Fruit fly (Drosophila melanogaster) whole organism, embryonic: ENCODE results near the gene NimC3.

Experiments
- Ada2b ChIP-seq: fragments of 200-800 bp; sonication (Bioruptor generic); IDR thresholded peaks from 2 replicates; pipeline ENCODE4 v1.3.6; 2022; ENCODE audit warnings: missing biosample characterization, missing genetic modification characterization
- Atf6 ChIP-seq: fragments of 200-800 bp; sonication (Bioruptor generic); IDR thresholded peaks from 2 replicates; pipeline ENCODE4 v1.3.6; 2022; ENCODE audit warnings: missing biosample characterization, missing genetic modification characterization
- BtbVII ChIP-seq: fragments of 200-800 bp; sonication (Bioruptor generic); optimal IDR thresholded peaks from 3 replicates; lab custom pipeline; 2017; ENCODE audit warnings: missing biosample characterization, mild to moderate bottlenecking, missing genetic modification characterization
- CG10366 ChIP-seq: fragments of 200-800 bp; sonication (Bioruptor generic); IDR thresholded peaks from 2 replicates; pipeline ENCODE4 v1.3.6; 2022; ENCODE audit warnings: missing biosample characterization, missing genetic modification characterization
- CG10979 ChIP-seq: fragments of 200-800 bp; sonication (Bioruptor generic); optimal IDR thresholded peaks from 2 replicates; lab custom pipeline; 2018; ENCODE audit warnings: missing biosample characterization, mild to moderate bottlenecking, missing genetic modification characterization, moderate library complexity
- CG11504 ChIP-seq: fragments of 200-800 bp; sonication (Bioruptor generic); optimal IDR thresholded peaks from 3 replicates; lab custom pipeline; 2019; ENCODE audit warnings: missing biosample characterization, mild to moderate bottlenecking, missing genetic modification characterization, moderate library complexity
- CG11696 ChIP-seq: fragments of 200-800 bp; sonication (Bioruptor generic); IDR thresholded peaks from 2 replicates; pipeline ENCODE4 v1.3.6; 2022; ENCODE audit warnings: missing biosample characterization, missing genetic modification characterization
- CG13775 ChIP-seq: fragments of 200-800 bp; sonication (Bioruptor generic); optimal IDR thresholded peaks from 3 replicates; lab custom pipeline; 2017; ENCODE audit warnings: missing biosample characterization, mild to moderate bottlenecking, missing genetic modification characterization
- CG14050 ChIP-seq: fragments of 200-800 bp; sonication (Bioruptor generic); IDR thresholded peaks from 3 replicates; pipeline ENCODE4 v1.3.6; 2022; ENCODE audit warnings: missing biosample characterization, missing genetic modification characterization
- CG15269 ChIP-seq: fragments of 200-800 bp; sonication (Bioruptor generic); optimal IDR thresholded peaks from 2 replicates; lab custom pipeline; 2018; ENCODE audit warnings: missing biosample characterization, mild to moderate bottlenecking, missing genetic modification characterization, moderate library complexity
- CG1602 ChIP-seq: fragments of 200-800 bp; sonication (Bioruptor generic); optimal IDR thresholded peaks from 3 replicates; lab custom pipeline; 2016; ENCODE audit warnings: missing biosample characterization, missing genetic modification characterization
- CG1603 ChIP-seq: fragments of 200-800 bp; sonication (Bioruptor generic); optimal IDR thresholded peaks from 2 replicates; lab custom pipeline; 2019; ENCODE audit warnings: missing biosample characterization, mild to moderate bottlenecking, missing genetic modification characterization, moderate library complexity
- CG1647 ChIP-seq: fragments of 200-800 bp; sonication (Bioruptor generic); optimal IDR thresholded peaks from 3 replicates; lab custom pipeline; 2016; ENCODE audit warnings: missing biosample characterization, missing genetic modification characterization
- CG16815 ChIP-seq: fragments of 200-800 bp; sonication (Bioruptor generic); optimal IDR thresholded peaks from 3 replicates; lab custom pipeline; 2017; ENCODE audit warnings: missing biosample characterization, mild to moderate bottlenecking, missing genetic modification characterization
- CG17829 ChIP-seq: fragments of 200-800 bp; optimal IDR thresholded peaks from 2 replicates; lab custom pipeline; 2019; ENCODE audit warnings: missing biosample characterization, mild to moderate bottlenecking, missing genetic modification characterization, moderate library complexity
- CG18619 ChIP-seq: fragments of 200-800 bp; sonication (Bioruptor generic); optimal IDR thresholded peaks from 3 replicates; lab custom pipeline; 2017; ENCODE audit warnings: missing biosample characterization, mild to moderate bottlenecking, missing genetic modification characterization
- CG2120 ChIP-seq: fragments of 200-800 bp; sonication (Bioruptor generic); optimal IDR thresholded peaks from 3 replicates; lab custom pipeline; 2016; ENCODE audit warnings: missing biosample characterization, missing genetic modification characterization
- CG2678 ChIP-seq: fragments of 200-800 bp; sonication (Bioruptor generic); optimal IDR thresholded peaks from 3 replicates; lab custom pipeline; 2019; ENCODE audit warnings: missing biosample characterization, mild to moderate bottlenecking, missing genetic modification characterization, moderate library complexity
- CG32532 ChIP-seq: fragments of 200-800 bp; sonication (Bioruptor generic); IDR thresholded peaks from 2 replicates; pipeline ENCODE4 v1.3.6; 2022; ENCODE audit warnings: missing biosample characterization, missing genetic modification characterization
- CG4730 ChIP-seq: fragments of 200-800 bp; sonication (Bioruptor generic); IDR thresholded peaks from 2 replicates; pipeline ENCODE4 v1.3.6; 2022; ENCODE audit warnings: missing biosample characterization, missing genetic modification characterization
- CG4854 ChIP-seq: fragments of 200-800 bp; sonication (Bioruptor generic); optimal IDR thresholded peaks from 2 replicates; lab custom pipeline; 2016; ENCODE audit warnings: missing biosample characterization, missing genetic modification characterization, inconsistent platforms
- CG9609 ChIP-seq: fragments of 200-800 bp; sonication (Bioruptor generic); optimal IDR thresholded peaks from 3 replicates; lab custom pipeline; 2016; ENCODE audit warnings: missing biosample characterization, missing genetic modification characterization
- Doc2 ChIP-seq: fragments of 200-800 bp; sonication (Bioruptor generic); IDR thresholded peaks from 2 replicates; pipeline ENCODE4 v1.3.6; 2022; ENCODE audit warnings: missing biosample characterization, missing genetic modification characterization
- Eip74EF ChIP-seq, 2 experiments: fragments of 200-800 bp in 1 of 2; fragments of >200 bp in 1 of 2; sonication (Bioruptor generic) in 1 of 2; optimal IDR thresholded peaks; 2 replicates each; lab custom pipeline; 2017 to 2019; ENCODE audit warnings: missing biosample characterization in 2 of 2, missing genetic modification characterization in 2 of 2, mild to moderate bottlenecking in 1 of 2, moderate library complexity in 1 of 2
- Fer2 ChIP-seq: fragments of 200-800 bp; sonication (Bioruptor generic); optimal IDR thresholded peaks from 2 replicates; lab custom pipeline; 2018; ENCODE audit warnings: missing biosample characterization, mild to moderate bottlenecking, missing genetic modification characterization, moderate library complexity
- HLH3B ChIP-seq: fragments of 200-800 bp; sonication (Bioruptor generic); IDR thresholded peaks from 2 replicates; pipeline ENCODE4 v1.3.6; 2022; ENCODE audit warnings: missing biosample characterization, missing genetic modification characterization
- HmgD ChIP-seq: fragments of 200-800 bp; sonication (Bioruptor generic); optimal IDR thresholded peaks from 3 replicates; lab custom pipeline; 2016; ENCODE audit warnings: missing biosample characterization, missing genetic modification characterization
- Hmr ChIP-seq: fragments of 200-800 bp; sonication (Bioruptor generic); optimal IDR thresholded peaks from 3 replicates; lab custom pipeline; 2017; ENCODE audit warnings: mild to moderate bottlenecking, missing biosample characterization, missing genetic modification reagents, missing genetic modification characterization
- NC2α ChIP-seq: fragments of 200-800 bp; sonication (Bioruptor generic); optimal IDR thresholded peaks from 2 replicates; lab custom pipeline; 2016; ENCODE audit warnings: missing biosample characterization, missing genetic modification characterization
- Opbp ChIP-seq: fragments of 200-800 bp; sonication (Bioruptor generic); IDR thresholded peaks from 3 replicates; pipeline ENCODE4 v1.3.6; 2022; ENCODE audit warnings: missing biosample characterization, missing genetic modification characterization; ENCODE audit not compliant: partially characterized antibody
- Pdp1 ChIP-seq, 2 experiments: fragments of 200-800 bp; sonication (Bioruptor generic); optimal IDR thresholded peaks; 3 replicates each; lab custom pipeline; 2016; ENCODE audit warnings: missing biosample characterization in 2 of 2, missing genetic modification characterization in 2 of 2, mild to moderate bottlenecking in 1 of 2, moderate library complexity in 1 of 2
- Sry-δ ChIP-seq: fragments of 200-800 bp; sonication (Bioruptor generic); optimal IDR thresholded peaks from 2 replicates; lab custom pipeline; 2016; ENCODE audit warnings: missing biosample characterization, missing genetic modification characterization
- chinmo ChIP-seq: fragments of 200-800 bp; sonication (Bioruptor generic); IDR thresholded peaks from 4 replicates; pipeline ENCODE4 v1.3.6; 2022; ENCODE audit warnings: missing biosample characterization, missing genetic modification characterization; ENCODE audit not compliant: partially characterized antibody
- ftz-f1 ChIP-seq: fragments of 200-800 bp; sonication (Bioruptor generic); optimal IDR thresholded peaks from 2 replicates; lab custom pipeline; 2016; ENCODE audit warnings: missing biosample characterization, missing genetic modification characterization
- gce ChIP-seq: fragments of 200-800 bp; sonication (Bioruptor generic); IDR thresholded peaks from 3 replicates; pipeline ENCODE4 v1.3.6; 2022; ENCODE audit warnings: missing biosample characterization, missing genetic modification characterization
- gro ChIP-seq: fragments of 200-800 bp; sonication (Bioruptor generic); optimal IDR thresholded peaks from 2 replicates; lab custom pipeline; 2016; ENCODE audit warnings: missing biosample characterization, missing genetic modification characterization
- h ChIP-seq: fragments of >200 bp; optimal IDR thresholded peaks from 2 replicates; lab custom pipeline; 2017
- inv ChIP-seq: fragments of 200-800 bp; sonication (Bioruptor generic); IDR thresholded peaks from 2 replicates; pipeline ENCODE4 v1.3.6; 2022; ENCODE audit warnings: missing biosample characterization, missing genetic modification characterization; ENCODE audit not compliant: partially characterized antibody
- klu ChIP-seq: fragments of 200-800 bp; sonication (Bioruptor generic); IDR thresholded peaks from 2 replicates; pipeline ENCODE4 v1.3.6; 2022; ENCODE audit warnings: missing biosample characterization, missing genetic modification characterization
- kni ChIP-seq: fragments of 200-800 bp; sonication (Bioruptor generic); optimal IDR thresholded peaks from 3 replicates; lab custom pipeline; 2017; ENCODE audit warnings: mild to moderate bottlenecking, missing biosample characterization, missing genetic modification reagents, missing genetic modification characterization
- oc ChIP-seq: fragments of 200-800 bp; sonication (Bioruptor generic); optimal IDR thresholded peaks from 2 replicates; lab custom pipeline; 2018; ENCODE audit warnings: missing biosample characterization, mild to moderate bottlenecking, missing genetic modification characterization, moderate library complexity
- pb ChIP-seq: fragments of 200-800 bp; sonication (Bioruptor generic); optimal IDR thresholded peaks from 3 replicates; lab custom pipeline; 2016; ENCODE audit warnings: missing biosample characterization, missing genetic modification characterization
- pzg ChIP-seq: fragments of 200-800 bp; sonication (Bioruptor generic); optimal IDR thresholded peaks from 3 replicates; lab custom pipeline; 2018; ENCODE audit warnings: missing biosample characterization, mild to moderate bottlenecking, missing genetic modification characterization, moderate library complexity
- rib ChIP-seq: fragments of 200-800 bp; sonication (Bioruptor generic); IDR thresholded peaks from 2 replicates; pipeline ENCODE4 v1.3.6; 2022; ENCODE audit warnings: missing biosample characterization, missing genetic modification characterization
- slp2 ChIP-seq: fragments of 200-800 bp; sonication (Bioruptor generic); optimal IDR thresholded peaks from 2 replicates; lab custom pipeline; 2016; ENCODE audit warnings: missing biosample characterization, missing genetic modification characterization
- sqz ChIP-seq: fragments of 200-800 bp; sonication (Bioruptor generic); optimal IDR thresholded peaks from 3 replicates; lab custom pipeline; 2018; ENCODE audit warnings: missing biosample characterization, mild to moderate bottlenecking, missing genetic modification characterization
- tin ChIP-seq: fragments of 200-800 bp; sonication (Bioruptor generic); optimal IDR thresholded peaks from 3 replicates; lab custom pipeline; 2016; ENCODE audit warnings: missing biosample characterization, missing genetic modification characterization
- trem ChIP-seq: fragments of 200-800 bp; optimal IDR thresholded peaks from 3 replicates; lab custom pipeline; 2019; ENCODE audit warnings: missing biosample characterization, mild to moderate bottlenecking, missing genetic modification characterization, moderate library complexity
- unc-4 ChIP-seq: fragments of 200-800 bp; sonication (Bioruptor generic); IDR thresholded peaks from 2 replicates; pipeline ENCODE4 v1.3.6; 2022; ENCODE audit warnings: missing biosample characterization, missing genetic modification characterization; ENCODE audit not compliant: partially characterized antibody
- unpg ChIP-seq: fragments of 200-800 bp; sonication (Bioruptor generic); optimal IDR thresholded peaks from 3 replicates; lab custom pipeline; 2018; ENCODE audit warnings: missing biosample characterization, mild to moderate bottlenecking, missing genetic modification characterization, moderate library complexity

Gene NimC3

DNA sequence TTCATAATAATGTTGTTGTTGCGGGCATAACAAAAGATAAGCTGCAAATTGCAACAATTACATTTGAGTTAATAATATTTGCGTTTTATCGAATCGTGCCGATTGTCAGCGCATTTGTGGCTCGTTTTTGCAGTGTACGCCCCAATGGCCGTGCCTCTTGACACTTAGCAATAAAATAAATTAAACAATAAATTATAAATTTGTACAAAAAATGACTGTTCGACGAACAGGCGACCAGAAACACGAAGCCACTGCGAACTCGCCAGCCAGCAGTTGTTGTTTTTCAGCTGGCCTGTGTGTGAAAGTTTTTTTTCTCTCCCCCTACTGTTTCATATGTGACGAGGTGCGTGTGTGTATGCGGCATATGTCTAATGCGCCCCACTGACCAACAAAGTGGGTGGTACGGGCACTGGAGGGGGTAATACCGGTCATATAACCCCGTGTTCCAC lies 5.5 kb upstream of the NimC3 start (continued):
- 0 out of 3 replicates have a peak, but pooled peaks have one; percentile 28 for TF ChIP-seq Opbp (GFP tag; lab: Robert Waterston, UW)
- TF ChIP-seq rib (GFP tag; lab: Robert Waterston, UW) = peak; percentile 49; the same call in 1 of the 2 replicates
- peak; percentile 66 for TF ChIP-seq sqz

DNA sequence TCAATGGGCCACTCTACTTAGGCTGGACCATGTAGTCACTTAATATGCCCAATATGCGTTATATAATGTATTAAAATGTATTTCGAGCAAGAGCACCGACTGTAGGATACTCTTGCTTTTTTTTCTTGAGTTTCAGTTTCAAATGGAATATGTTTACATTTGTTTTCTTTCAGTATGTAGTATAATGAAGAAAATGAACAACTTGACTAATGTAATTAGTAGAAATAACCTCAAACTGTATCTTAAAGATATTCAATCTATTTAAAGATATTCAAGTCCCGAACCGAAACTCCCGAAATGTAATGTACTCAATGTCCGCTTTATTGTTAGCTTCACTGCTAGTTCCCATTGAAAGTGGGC lies 4.7 kb upstream of the NimC3 start:
- TF ChIP-seq klu (no peak), CG15269 (tag; lab: Kevin White, UChicago) (peak; percentile 65), Fer2 (no peak), CG4730 (GFP tag; lab: Robert Waterston, UW) (no peak), chinmo (no peak), tin (GFP tag; lab: Kevin White, UChicago) (peak; percentile 3), CG2120 (GFP tag; lab: Kevin White, UChicago) (peak; percentile 49), Eip74EF (GFP tag; optimal IDR thresholded peaks at IDR 0.05; lab: Kevin White, UChicago) (no peak), ftz-f1 (GFP tag; lab: Kevin White, UChicago) (no peak), CG17829 (tag; lab: Kevin White, UChicago) (peak; percentile 11), CG14050 (GFP tag; lab: Robert Waterston, UW) (no peak), unc-4 (GFP tag; lab: Robert Waterston, UW) (no peak), Ada2b (no peak), HmgD (GFP tag; lab: Kevin White, UChicago) (no peak), pb (GFP tag; lab: Kevin White, UChicago) (no peak), Doc2 (GFP tag; lab: Robert Waterston, UW) (no peak), CG11696 (GFP tag; lab: Robert Waterston, UW) (no peak), Atf6 (no peak), kni (GFP tag; lab: Kevin White, UChicago) (no peak), trem (tag; lab: Kevin White, UChicago) (no peak), gce (no peak), pzg (GFP tag; lab: Kevin White, UChicago) (no peak), CG1602 (GFP tag; lab: Kevin White, UChicago) (peak; percentile 31), unpg (GFP tag; lab: Kevin White, UChicago) (peak; percentile 52), Hmr (GFP tag; lab: Kevin White, UChicago) (no peak), CG18619 (no peak), HLH3B (GFP tag; lab: Robert Waterston, UW) (no peak; the same call in 1 of the 2 replicates), CG16815 (GFP tag; lab: Kevin White, UChicago) (peak; percentile 6), CG32532 (GFP tag; lab: Robert Waterston, UW) (no peak), Sry-δ (no peak), slp2 (GFP tag; lab: Kevin White, UChicago) (no peak), CG10979 (tag; lab: Kevin White, UChicago) (peak; percentile 61), NC2α (GFP tag; lab: Kevin White, UChicago) (no peak), CG2678 (tag; lab: Kevin White, UChicago) (peak; percentile 51), CG1647 (GFP tag; lab: Kevin White, UChicago) (no peak), BtbVII (no peak), CG9609 (GFP tag; lab: Kevin White, UChicago) (no peak), CG13775 (GFP tag; lab: Kevin White, UChicago) (no peak), inv (GFP tag; lab: Robert Waterston, UW) (no peak), CG1603 (tag; lab: Kevin White, UChicago) (no peak), oc (tag; lab: Kevin White, UChicago) (no peak), CG10366 (GFP tag; lab: Robert Waterston, UW) (peak; percentile 33), h (lab: Kevin White, UChicago) (no peak), Pdp1 (GFP tag; optimal IDR thresholded peaks at IDR 0.05; lab: Kevin White, UChicago) (peak in 1 of 2 experiments; percentile 92), gro (GFP tag; lab: Kevin White, UChicago) (no peak), CG4854 (GFP tag; lab: Kevin White, UChicago) (no peak), CG11504 (peak; percentile 75)
